Worm (Caenorhabditis elegans): Measurements from ENCODE around the gene Y32B12B.4.

Y32B12B.4 gene

DNA sequence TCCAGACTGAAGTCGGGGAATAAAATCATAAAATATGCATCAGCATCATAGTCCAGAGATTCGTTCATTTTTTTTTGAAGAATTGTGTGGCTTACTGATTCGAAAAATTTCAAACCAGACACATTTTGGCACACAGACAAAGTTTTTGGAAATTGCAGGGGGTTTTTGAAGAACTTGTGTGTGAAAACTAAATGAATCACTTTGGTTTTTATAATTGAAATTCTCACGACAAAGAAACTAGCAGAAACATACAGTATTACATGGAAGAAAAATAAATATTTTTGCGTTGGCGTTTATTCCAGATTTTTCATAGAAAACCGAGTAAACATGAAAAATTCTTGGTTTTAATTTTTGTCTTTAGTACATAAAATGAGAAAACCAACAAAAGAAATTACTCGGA lies 30.9 kb upstream of the Y32B12B.4 start, which contains the start of gene srw-34:
TSS of gene srw-34 (minus strand) at position 101 of the 400 bp plus-strand sequence.
- no peak for TF ChIP-seq pha-4 (tag; optimal IDR thresholded peaks at IDR 0.05)

ce11 chrV:16526858-16527257 lies 26.3 kb upstream of the Y32B12B.4 start, which contains the start of gene F36D3.8:
Gene F36D3.8, plus strand, starts transcription at chrV:16527158.
- TF ChIP-seq bed-3 (GFP tag; optimal IDR thresholded peaks at IDR 0.05) (no peak), mep-1 (tag; optimal IDR thresholded peaks at IDR 0.05) (no peak), ceh-43 (GFP tag; optimal IDR thresholded peaks at IDR 0.05) (no peak)

DNA sequence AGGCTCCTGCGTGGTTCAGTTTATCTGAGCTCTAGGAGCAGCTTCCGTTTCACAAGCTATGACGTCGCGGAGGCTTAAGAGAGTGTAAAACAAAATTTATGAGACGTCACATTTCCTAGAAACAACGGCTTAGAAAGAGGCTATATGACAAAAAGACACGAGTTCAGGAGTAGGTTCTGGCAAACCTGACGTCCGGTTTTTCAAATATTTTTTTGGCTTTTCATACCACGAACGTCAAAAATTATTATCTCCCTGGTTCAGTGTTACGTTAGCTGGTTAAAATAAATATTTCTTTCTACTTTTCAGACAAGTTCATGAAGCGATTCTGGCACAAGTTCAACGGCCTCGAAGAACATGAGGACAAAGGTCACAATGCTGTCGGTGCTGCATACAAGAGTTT lies 25.3 kb upstream of the Y32B12B.4 start, which contains the start of gene F36D3.16:
TSS of gene F36D3.16 (plus strand) at position 301 of the 400 bp plus-strand sequence.
- TF ChIP-seq ceh-43 (GFP tag; optimal IDR thresholded peaks at IDR 0.05) (no peak), elt-1 (tag; optimal IDR thresholded peaks at IDR 0.05; ENCODE audit: borderline replicate concordance, insufficient read depth) (no peak), flh-1 (GFP tag; optimal IDR thresholded peaks at IDR 0.05) (no peak), mls-2 (tag; optimal IDR thresholded peaks at IDR 0.05) (no peak), nhr-12 (tag; optimal IDR thresholded peaks at IDR 0.05) (no peak), lin-13 (tag; optimal IDR thresholded peaks at IDR 0.05) (no peak), zip-8 (tag; optimal IDR thresholded peaks at IDR 0.05) (no peak), snpc-4 (tag; optimal IDR thresholded peaks at IDR 0.05) (no peak), elt-3 (tag; optimal IDR thresholded peaks at IDR 0.05) (no peak), blmp-1 (tag; optimal IDR thresholded peaks at IDR 0.05) (no peak), unc-62 (GFP tag; optimal IDR thresholded peaks at IDR 0.05) (no peak), mab-5 (tag; optimal IDR thresholded peaks at IDR 0.05) (no peak), mep-1 (tag; optimal IDR thresholded peaks at IDR 0.05) (no peak), lsy-2 (tag; optimal IDR thresholded peaks at IDR 0.05) (no peak), nhr-2 (tag; optimal IDR thresholded peaks at IDR 0.05) (no peak)

- TF ChIP-seq nhr-2 (tag; optimal IDR thresholded peaks at IDR 0.05) (no peak), ceh-39 (tag; optimal IDR thresholded peaks at IDR 0.05) (no peak), pha-4 (tag; optimal IDR thresholded peaks at IDR 0.05) (no peak), sem-2 (GFP tag; optimal IDR thresholded peaks at IDR 0.05) (no peak), mep-1 (tag; optimal IDR thresholded peaks at IDR 0.05) (no peak), nhr-28 (tag; optimal IDR thresholded peaks at IDR 0.05) (no peak), nhr-12 (tag; optimal IDR thresholded peaks at IDR 0.05) (no peak), sptf-1 (tag; optimal IDR thresholded peaks at IDR 0.05) (no peak)
These were observed 19.1 kb upstream of the Y32B12B.4 start, which contains the start of gene cpr-2 for ce11 chrV:16534000-16534399. Gene cpr-2, minus strand, starts transcription at chrV:16534100.

- TF ChIP-seq pha-4 (tag; optimal IDR thresholded peaks at IDR 0.05) (no peak), unc-120 (tag; optimal IDR thresholded peaks at IDR 0.05; ENCODE audit: poor library complexity, severe bottlenecking) (no peak)
These were observed 18.0 kb upstream of the Y32B12B.4 start, which contains the start of gene Y32B12B.8 for ce11 chrV:16535172-16535571. Gene Y32B12B.8, plus strand, starts transcription at chrV:16535472.

DNA sequence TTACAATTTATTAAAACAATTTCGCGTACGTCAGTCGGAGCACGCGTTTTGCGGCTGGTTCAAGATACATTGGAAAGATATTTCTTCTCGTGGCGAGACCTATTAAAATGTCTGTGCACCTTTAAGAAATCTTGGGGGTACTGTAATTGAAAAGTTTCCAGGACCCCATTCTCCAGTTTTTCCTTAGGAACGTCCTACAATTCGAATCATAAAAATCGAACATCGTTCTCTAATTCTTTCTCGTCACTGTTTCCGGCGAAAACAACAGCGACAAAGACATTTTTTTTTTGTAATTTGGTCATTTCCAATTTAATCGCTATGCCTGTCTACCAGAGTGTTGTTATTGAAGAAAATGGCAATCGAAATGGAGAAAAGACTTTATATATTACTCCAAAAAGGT lies 16.4 kb upstream of the Y32B12B.4 start, which contains the start of gene Y32B12B.1:
TSS of gene Y32B12B.1 (plus strand) at position 301 of the 400 bp plus-strand sequence.
- TF ChIP-seq mab-5 (tag; optimal IDR thresholded peaks at IDR 0.05) = no peak
- no peak for TF ChIP-seq elt-3 (tag; optimal IDR thresholded peaks at IDR 0.05)
- TF ChIP-seq unc-39 (tag; optimal IDR thresholded peaks at IDR 0.05) = no peak
- no peak for TF ChIP-seq ceh-83 (GFP tag; optimal IDR thresholded peaks at IDR 0.05)
- no peak for TF ChIP-seq nhr-12 (tag; optimal IDR thresholded peaks at IDR 0.05)
- TF ChIP-seq sem-2 (GFP tag; optimal IDR thresholded peaks at IDR 0.05) = no peak
- TF ChIP-seq lsy-2 (tag; optimal IDR thresholded peaks at IDR 0.05) = no peak

- TF ChIP-seq nhr-76 (tag; optimal IDR thresholded peaks at IDR 0.05) = no peak
- peak; percentile 11 for TF ChIP-seq sptf-1 (tag; optimal IDR thresholded peaks at IDR 0.05)
- TF ChIP-seq lsy-2 (tag; optimal IDR thresholded peaks at IDR 0.05) = peak; percentile 94
- no peak for TF ChIP-seq unc-120 (tag; optimal IDR thresholded peaks at IDR 0.05; ENCODE audit: poor library complexity, severe bottlenecking)
These were observed 15.2 kb upstream of the Y32B12B.4 start, which contains the start of gene Y32B12B.2 for ce11 chrV:16537908-16538446. Gene Y32B12B.2, plus strand, starts transcription at chrV:16538396.

ce11 chrV:16539666-16540065 lies 13.5 kb upstream of the Y32B12B.4 start:
- TF ChIP-seq ces-1 (GFP tag; optimal IDR thresholded peaks at IDR 0.05) (no peak), ceh-39 (tag; optimal IDR thresholded peaks at IDR 0.05) (no peak), bed-3 (GFP tag; optimal IDR thresholded peaks at IDR 0.05) (no peak), nhr-76 (tag; optimal IDR thresholded peaks at IDR 0.05) (no peak), ztf-11 (tag; optimal IDR thresholded peaks at IDR 0.05) (no peak), sptf-1 (tag; optimal IDR thresholded peaks at IDR 0.05) (no peak), hlh-1 (tag; optimal IDR thresholded peaks at IDR 0.05) (no peak), ceh-43 (GFP tag; optimal IDR thresholded peaks at IDR 0.05) (no peak), blmp-1 (tag; optimal IDR thresholded peaks at IDR 0.05) (no peak), nhr-28 (tag; optimal IDR thresholded peaks at IDR 0.05) (no peak), ceh-83 (GFP tag; optimal IDR thresholded peaks at IDR 0.05) (no peak), drap-1 (GFP tag; optimal IDR thresholded peaks at IDR 0.05) (no peak), cnd-1 (tag; optimal IDR thresholded peaks at IDR 0.05) (no peak), unc-39 (tag; optimal IDR thresholded peaks at IDR 0.05) (no peak), mls-2 (tag; optimal IDR thresholded peaks at IDR 0.05) (no peak), elt-1 (tag; optimal IDR thresholded peaks at IDR 0.05; ENCODE audit: borderline replicate concordance, insufficient read depth) (no peak)
